Fruit fly (Drosophila melanogaster): ENCODE measurements around the gene Smr.

The Smr gene

dm6 chrX:12724287-12725186 is 17.9 kb downstream of the Smr start (continued):
- TF ChIP-seq Ravus (GFP tag; IDR thresholded peaks at IDR 0.05) (no peak), CG12659 (GFP tag; optimal IDR thresholded peaks at IDR 0.05) (peak; percentile 25), ftz-f1 (GFP tag; optimal IDR thresholded peaks at IDR 0.05) (peak; percentile 12), grau (tag; optimal IDR thresholded peaks at IDR 0.05) (peak; percentile 23), CG8089 (GFP tag; optimal IDR thresholded peaks at IDR 0.05) (no peak), aop (GFP tag; IDR thresholded peaks at IDR 0.05) (no peak), zen (tag; optimal IDR thresholded peaks at IDR 0.05) (no peak), hth (optimal IDR thresholded peaks at IDR 0.05) (no peak), rib (GFP tag; IDR thresholded peaks at IDR 0.05) (peak; percentile 39; the same call in 1 of the 2 replicates), dati (GFP tag; IDR thresholded peaks at IDR 0.05) (no peak), pnt (GFP tag; optimal IDR thresholded peaks at IDR 0.05) (no peak), CG12104 (GFP tag; optimal IDR thresholded peaks at IDR 0.05) (no peak), stwl (tag; optimal IDR thresholded peaks at IDR 0.05) (no peak), CG13287 (GFP tag; IDR thresholded peaks at IDR 0.05; ENCODE audit: partially characterized antibody) (no peak), Nf-YC (tag; optimal IDR thresholded peaks at IDR 0.05) (no peak), mld (GFP tag; IDR thresholded peaks at IDR 0.05; ENCODE audit: partially characterized antibody) (no peak), tap (tag; optimal IDR thresholded peaks at IDR 0.05) (no peak), Dbx (GFP tag; IDR thresholded peaks at IDR 0.05) (0 out of 3 replicates have a peak, but pooled peaks have one; percentile 29), amos (GFP tag; IDR thresholded peaks at IDR 0.05; ENCODE audit: partially characterized antibody) (no peak), Tbp (GFP tag; optimal IDR thresholded peaks at IDR 0.05) (no peak), Ets97D (GFP tag; optimal IDR thresholded peaks at IDR 0.05) (no peak), Hmx (GFP tag; optimal IDR thresholded peaks at IDR 0.05) (no peak), CG34376 (GFP tag; optimal IDR thresholded peaks at IDR 0.05) (peak; percentile 13), Myb (GFP tag; optimal IDR thresholded peaks at IDR 0.05) (peak; percentile 13), CG8924 (tag; optimal IDR thresholded peaks at IDR 0.05) (peak; percentile 23), CG10366 (GFP tag; IDR thresholded peaks at IDR 0.05) (no peak), CG11504 (tag; optimal IDR thresholded peaks at IDR 0.05) (peak; percentile 69), sens (GFP tag) (peak; percentile 82), row (GFP tag; IDR thresholded peaks at IDR 0.05) (peak; percentile 11; the same call in 1 of the 3 replicates), ham (GFP tag; IDR thresholded peaks at IDR 0.05) (no peak), Trl (optimal IDR thresholded peaks at IDR 0.05) (no peak), Trl (GFP tag; optimal IDR thresholded peaks at IDR 0.05) (no peak), nom (GFP tag; optimal IDR thresholded peaks at IDR 0.05) (peak; percentile 71), Eip74EF (GFP tag; optimal IDR thresholded peaks at IDR 0.05) (peak in 1 of 2 experiments; percentile 10), CG7271 (tag; optimal IDR thresholded peaks at IDR 0.05) (no peak), CG18011 (GFP tag; optimal IDR thresholded peaks at IDR 0.05) (no peak), prd (optimal IDR thresholded peaks at IDR 0.05) (no peak), prd (GFP tag; IDR thresholded peaks at IDR 0.05) (no peak), Oaz (GFP tag; IDR thresholded peaks at IDR 0.05) (no peak), CG3281 (GFP tag; optimal IDR thresholded peaks at IDR 0.05) (peak; percentile 34), Hr78 (GFP tag; optimal IDR thresholded peaks at IDR 0.05) (no peak), stc (GFP tag; IDR thresholded peaks at IDR 0.05) (no peak), lov (optimal IDR thresholded peaks at IDR 0.05) (no peak), lov (GFP tag; IDR thresholded peaks at IDR 0.05) (no peak), CG34422 (GFP tag; IDR thresholded peaks at IDR 0.05) (no peak), NFAT (GFP tag; IDR thresholded peaks at IDR 0.05) (no peak), bowl (GFP tag; IDR thresholded peaks at IDR 0.05) (no peak), CG11696 (GFP tag; IDR thresholded peaks at IDR 0.05) (peak; percentile 90), CG14710 (tag; optimal IDR thresholded peaks at IDR 0.05) (peak; percentile 35), CG1832 (GFP tag; optimal IDR thresholded peaks at IDR 0.05) (no peak)
